Worm (Caenorhabditis elegans) whole organism, L1 larva: ENCODE measurements around the gene W08G11.5.
"Not testable (repeated sequence)": the region's sequence is repeated elsewhere in the genome, so short reads cannot be mapped to it uniquely, and the experiment has no call there.

Experiments
- C16A3.4 ChIP-seq: fragments of 150-350 bp; optimal IDR thresholded peaks from 2 replicates; lab custom pipeline; 2014; ENCODE audit warnings: missing biosample characterization, missing genetic modification characterization
- C34B4.2 ChIP-seq: sonication (generic microtip); optimal IDR thresholded peaks from 2 replicates; lab custom pipeline; 2017; ENCODE audit warnings: mild to moderate bottlenecking, missing genetic modification characterization, missing compliant biosample characterization
- aly-2 ChIP-seq: fragments of 150-350 bp; optimal IDR thresholded peaks from 2 replicates; lab custom pipeline; 2014; ENCODE audit warnings: missing biosample characterization, missing genetic modification characterization
- ama-1 ChIP-seq: fragments of 150-350 bp; optimal IDR thresholded peaks from 2 replicates; lab custom pipeline; 2014
- ceh-63 ChIP-seq: fragments of 200-800 bp; sonication (Bioruptor generic); optimal IDR thresholded peaks from 2 replicates; lab custom pipeline; 2018; ENCODE audit warnings: mild to moderate bottlenecking, missing genetic modification characterization, missing compliant biosample characterization
- dpl-1 ChIP-seq, 3 experiments: fragments of 150-350 bp in 2 of 3; sonication (generic microtip) in 1 of 3; optimal IDR thresholded peaks; 2 replicates each; lab custom pipeline; 2014 to 2017; ENCODE audit warnings: missing biosample characterization in 3 of 3, missing genetic modification characterization in 3 of 3, missing genetic modification reagents in 3 of 3
- dsc-1 ChIP-seq: sonication (generic microtip); optimal IDR thresholded peaks from 2 replicates; lab custom pipeline; 2016; ENCODE audit warnings: mild to moderate bottlenecking, missing genetic modification characterization, missing compliant biosample characterization
- efl-1 ChIP-seq, 4 experiments: fragments of 150-350 bp; optimal IDR thresholded peaks in 3 of 4; peaks in 1 of 4; 1 replicate in 1 of 4; 2 replicates in 3 of 4; lab custom pipeline; 2014; ENCODE audit warnings: missing biosample characterization in 2 of 4, missing genetic modification characterization in 2 of 4, missing genetic modification reagents in 2 of 4
- efl-3 ChIP-seq: fragments of 200-800 bp; sonication (Bioruptor generic); optimal IDR thresholded peaks from 2 replicates; lab custom pipeline; 2018; ENCODE audit warnings: mild to moderate bottlenecking, missing genetic modification characterization, missing compliant biosample characterization
- egl-27 ChIP-seq, 2 experiments: fragments of 150-350 bp in 1 of 2; sonication (generic microtip); optimal IDR thresholded peaks; 3 replicates each; lab custom pipeline; 2017 to 2018; ENCODE audit warnings: missing biosample characterization in 2 of 2, missing genetic modification characterization in 2 of 2, missing genetic modification reagents in 2 of 2
- ets-5 ChIP-seq: fragments of 200-800 bp; sonication (Bioruptor generic); IDR thresholded peaks from 2 replicates; pipeline ENCODE4 v1.3.6; 2022; ENCODE audit warnings: missing genetic modification characterization, missing compliant biosample characterization
- grh-1 ChIP-seq: fragments of 200-800 bp; sonication (Bioruptor generic); IDR thresholded peaks from 2 replicates; pipeline ENCODE4 v1.3.6; 2022; ENCODE audit warnings: missing genetic modification reagents, missing genetic modification characterization, missing compliant biosample characterization
- hlh-17 ChIP-seq: fragments of 200-800 bp; sonication (Bioruptor generic); optimal IDR thresholded peaks from 2 replicates; lab custom pipeline; 2018; ENCODE audit warnings: missing genetic modification characterization, mild to moderate bottlenecking, missing compliant biosample characterization, moderate library complexity, borderline replicate concordance
- hpl-2 ChIP-seq: fragments of 150-350 bp; optimal IDR thresholded peaks from 2 replicates; lab custom pipeline; 2014; ENCODE audit warnings: missing biosample characterization, missing genetic modification reagents, missing genetic modification characterization
- lin-14 ChIP-seq: fragments of 200-800 bp; sonication (Bioruptor generic); optimal IDR thresholded peaks from 2 replicates; lab custom pipeline; 2018; ENCODE audit warnings: mild to moderate bottlenecking, missing genetic modification characterization, moderate library complexity, missing compliant biosample characterization
- lin-15B ChIP-seq: fragments of 150-350 bp; sonication (generic microtip); optimal IDR thresholded peaks from 3 replicates; lab custom pipeline; 2014; ENCODE audit warnings: missing biosample characterization, missing genetic modification characterization
- lin-35 ChIP-seq, 2 experiments: fragments of 150-350 bp; optimal IDR thresholded peaks; 2 replicates each; lab custom pipeline; 2014; ENCODE audit warnings: missing biosample characterization in 2 of 2, missing genetic modification characterization in 2 of 2, missing genetic modification reagents in 2 of 2
- lin-39 ChIP-seq: fragments of 150-350 bp; optimal IDR thresholded peaks from 2 replicates; lab custom pipeline; 2014; ENCODE audit warnings: missing biosample characterization, missing genetic modification reagents, missing genetic modification characterization
- mdl-1 ChIP-seq, 2 experiments: fragments of 150-350 bp; optimal IDR thresholded peaks; 2 replicates each; lab custom pipeline; 2014 to 2017; ENCODE audit warnings: missing biosample characterization in 2 of 2, missing genetic modification characterization in 2 of 2, inconsistent platforms in 1 of 2
- mef-2 ChIP-seq: fragments of 150-350 bp; optimal IDR thresholded peaks from 2 replicates; lab custom pipeline; 2014; ENCODE audit warnings: missing biosample characterization, missing genetic modification characterization
- nhr-12 ChIP-seq: sonication (generic microtip); optimal IDR thresholded peaks from 2 replicates; lab custom pipeline; 2017; ENCODE audit warnings: missing biosample characterization, missing genetic modification characterization
- nhr-20 ChIP-seq: sonication (generic microtip); optimal IDR thresholded peaks from 2 replicates; lab custom pipeline; 2016; ENCODE audit warnings: mild to moderate bottlenecking, missing genetic modification characterization, missing compliant biosample characterization
- nhr-237 ChIP-seq: fragments of 150-350 bp; optimal IDR thresholded peaks from 2 replicates; lab custom pipeline; 2014; ENCODE audit warnings: missing biosample characterization, missing genetic modification characterization
- nhr-85 ChIP-seq: sonication (generic microtip); peaks from one replicate; lab custom pipeline; 2016; ENCODE audit warnings: missing genetic modification characterization, inconsistent platforms, missing compliant biosample characterization
- nhr-90 ChIP-seq: sonication (generic microtip); optimal IDR thresholded peaks from 2 replicates; lab custom pipeline; 2016; ENCODE audit warnings: mild to moderate bottlenecking, missing genetic modification characterization, missing compliant biosample characterization; ENCODE audit not compliant: poor library complexity
- pag-3 ChIP-seq: sonication (generic microtip); optimal IDR thresholded peaks from 2 replicates; lab custom pipeline; 2017; ENCODE audit warnings: missing genetic modification characterization, mild to moderate bottlenecking, missing compliant biosample characterization, antibody characterized with exemption, borderline replicate concordance; ENCODE audit not compliant: insufficient read depth
- pax-3 ChIP-seq: fragments of 200-800 bp; sonication (Bioruptor generic); optimal IDR thresholded peaks from 2 replicates; lab custom pipeline; 2018; ENCODE audit warnings: mild to moderate bottlenecking, missing genetic modification characterization, moderate library complexity, missing compliant biosample characterization
- skn-1 ChIP-seq: fragments of 150-350 bp; optimal IDR thresholded peaks from 2 replicates; lab custom pipeline; 2014; ENCODE audit warnings: missing biosample characterization, missing genetic modification characterization
- snpc-4 ChIP-seq: fragments of 150-350 bp; optimal IDR thresholded peaks from 2 replicates; lab custom pipeline; 2014; ENCODE audit warnings: missing biosample characterization, missing genetic modification characterization
- sptf-1 ChIP-seq: fragments of 150-350 bp; optimal IDR thresholded peaks from 2 replicates; lab custom pipeline; 2014; ENCODE audit warnings: missing biosample characterization, missing genetic modification characterization
- sup-37 ChIP-seq: fragments of 200-800 bp; sonication (Bioruptor generic); optimal IDR thresholded peaks from 2 replicates; lab custom pipeline; 2018; ENCODE audit warnings: mild to moderate bottlenecking, missing genetic modification characterization, missing compliant biosample characterization
- tlp-1 ChIP-seq: fragments of 150-350 bp; optimal IDR thresholded peaks from 2 replicates; lab custom pipeline; 2014; ENCODE audit warnings: missing biosample characterization, missing genetic modification characterization
- unc-130 ChIP-seq: fragments of 150-350 bp; optimal IDR thresholded peaks from 2 replicates; lab custom pipeline; 2017; ENCODE audit warnings: missing biosample characterization, missing genetic modification characterization, inconsistent platforms
- unc-30 ChIP-seq: sonication (generic microtip); optimal IDR thresholded peaks from 2 replicates; lab custom pipeline; 2017; ENCODE audit warnings: missing biosample characterization, missing genetic modification characterization
- zag-1 ChIP-seq: fragments of 150-350 bp; optimal IDR thresholded peaks from 2 replicates; lab custom pipeline; 2014; ENCODE audit warnings: missing biosample characterization, missing genetic modification characterization
- zip-4 ChIP-seq: fragments of 200-800 bp; sonication (Bioruptor generic); optimal IDR thresholded peaks from 2 replicates; lab custom pipeline; 2018; ENCODE audit warnings: mild to moderate bottlenecking, missing genetic modification characterization, moderate library complexity, missing compliant biosample characterization
- ztf-4 ChIP-seq: fragments of 150-350 bp; optimal IDR thresholded peaks from 2 replicates; lab custom pipeline; 2014; ENCODE audit warnings: missing biosample characterization, missing genetic modification characterization

Gene W08G11.5

DNA sequence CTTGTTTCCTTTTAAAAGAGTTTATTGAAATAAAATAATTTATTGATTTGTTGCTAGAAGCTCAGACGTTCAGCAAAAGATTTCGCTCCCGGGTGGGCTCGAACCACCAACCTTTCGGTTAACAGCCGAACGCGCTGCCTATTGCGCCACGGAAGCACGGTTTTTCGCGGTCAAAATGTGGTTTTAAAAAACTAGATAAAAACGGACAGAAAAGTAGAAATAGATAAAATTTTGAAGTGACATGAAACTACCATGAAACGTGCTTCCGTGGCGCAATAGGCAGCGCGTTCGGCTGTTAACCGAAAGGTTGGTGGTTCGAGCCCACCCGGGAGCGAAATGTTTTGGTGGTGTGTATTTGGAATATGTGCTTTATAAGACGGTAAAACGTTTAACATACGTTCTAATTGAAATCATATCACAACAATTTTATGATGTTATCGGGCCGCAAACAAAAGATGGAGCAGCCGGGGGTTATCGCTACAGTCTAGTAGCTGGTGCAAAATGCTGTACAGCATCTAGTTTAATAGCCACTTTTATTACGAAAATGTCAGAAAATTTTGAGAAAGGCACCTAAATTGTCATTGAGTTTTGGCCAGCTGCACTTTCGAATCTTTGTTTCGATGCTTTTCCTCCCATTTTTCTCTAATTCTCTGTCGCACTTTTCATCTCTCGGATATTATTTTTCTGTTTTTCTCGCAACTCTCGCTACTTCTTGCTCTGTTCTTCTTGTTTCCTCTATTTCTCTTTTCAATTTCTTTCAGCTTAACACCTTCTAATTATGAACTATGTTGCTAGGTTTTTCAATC is 7.8 kb downstream of the W08G11.5 start, which contains the start of gene slc-9B.2:
TSS of gene slc-9B.2 (plus strand) at position 756 of the 806 bp plus-strand sequence.
- TF ChIP-seq nhr-90 (peak; percentile 37), nhr-85 (peak; percentile 4), efl-1 (optimal IDR thresholded peaks at IDR 0.05; lab: Kevin White, UChicago) (peak in 1 of 2 experiments; percentile 7), grh-1 (GFP tag; lab: Robert Waterston, UW) (0 out of 2 replicates have a peak, but pooled peaks have one; percentile 20)
- TF ChIP-seq efl-1 (GFP tag; optimal IDR thresholded peaks at IDR 0.05 in 1 of 2; lab: Kevin White, UChicago), result not testable (repeated sequence)
- TF ChIP-seq, all 84 proteins: peak for 4; not testable (repeated sequence) for 80

ce11 chrV:16336326-16336725 is 10.0 kb downstream of the W08G11.5 start, which contains the start of gene srw-87:
Gene srw-87, plus strand, starts transcription at chrV:16336626.
- TF ChIP-seq zag-1 (tag; lab: Kevin White, UChicago) (no peak), zip-4 (no peak), lin-35 (GFP tag; optimal IDR thresholded peaks at IDR 0.05; lab: Kevin White, UChicago) (no peak), ceh-63 (GFP tag; lab: Kevin White, UChicago) (no peak), sup-37 (no peak), unc-30 (tag; lab: Kevin White, UChicago) (no peak), lin-14 (no peak), dsc-1 (tag; lab: Kevin White, UChicago) (no peak), efl-3 (GFP tag; lab: Kevin White, UChicago) (no peak), ztf-4 (tag; lab: Kevin White, UChicago) (no peak), nhr-237 (tag; lab: Kevin White, UChicago) (no peak), dpl-1 (GFP tag; optimal IDR thresholded peaks at IDR 0.05; lab: Kevin White, UChicago) (no peak), hlh-17 (no peak), nhr-12 (tag; lab: Kevin White, UChicago) (no peak), nhr-85 (no peak), ama-1 (lab: Kevin White, UChicago) (no peak)
- TF ChIP-seq, all 84 proteins: peak for 0

DNA sequence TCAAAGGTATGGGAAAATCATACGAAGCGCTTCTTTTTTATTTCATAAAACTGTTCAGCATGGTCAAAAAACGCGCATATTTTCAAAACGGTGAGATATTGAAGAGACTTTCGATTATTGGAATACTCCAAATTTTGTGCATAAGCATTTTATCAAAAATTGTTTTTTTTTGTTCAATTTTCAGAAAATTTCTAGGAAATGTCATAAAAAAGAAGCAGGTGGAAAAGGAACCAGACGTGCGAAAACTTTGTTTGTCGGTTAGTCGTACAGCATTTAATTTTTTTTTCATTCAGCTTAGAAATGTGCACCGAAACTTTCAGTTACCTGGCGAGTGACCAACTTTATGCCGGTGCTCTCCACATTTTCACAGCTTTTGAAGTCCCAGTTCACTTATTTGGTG is 12.9 kb downstream of the W08G11.5 start, which contains the start of gene srh-167:
TSS of gene srh-167 (plus strand) at position 301 of the 400 bp plus-strand sequence.
- TF ChIP-seq sptf-1 (no peak), skn-1 (tag; lab: Kevin White, UChicago) (no peak), hpl-2 (no peak), C34B4.2 (no peak), lin-15B (tag; lab: Kevin White, UChicago) (no peak)

DNA sequence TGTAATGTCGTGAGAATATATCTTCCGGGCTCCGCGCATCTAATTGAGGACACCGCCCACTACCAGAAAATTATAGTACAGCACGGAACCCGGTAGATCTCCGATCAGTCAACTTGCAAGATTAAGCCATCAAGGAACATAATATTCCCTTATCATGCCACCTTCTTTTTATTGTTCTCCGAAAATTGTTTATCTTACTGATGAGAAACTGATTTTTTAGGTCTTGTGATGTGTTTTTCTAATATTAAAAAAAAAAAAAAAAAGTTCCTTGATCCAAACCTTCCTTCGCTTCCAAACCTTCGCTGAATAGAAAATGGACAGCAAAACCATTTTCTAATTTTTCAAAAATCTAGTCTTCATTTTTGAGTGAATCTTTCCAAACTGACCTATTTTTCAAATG is 17.5 kb downstream of the W08G11.5 start, which contains the start of gene F57G8.7:
TSS of gene F57G8.7 (plus strand) at position 301 of the 400 bp plus-strand sequence.
- TF ChIP-seq unc-30 (tag; lab: Kevin White, UChicago), result no peak
- TF ChIP-seq efl-3 (GFP tag; lab: Kevin White, UChicago), result no peak
- no peak for TF ChIP-seq aly-2
- TF ChIP-seq unc-130 (tag; lab: Kevin White, UChicago), result no peak
- TF ChIP-seq pag-3, result no peak
- TF ChIP-seq lin-35 (GFP tag; optimal IDR thresholded peaks at IDR 0.05; lab: Kevin White, UChicago), result no peak
- TF ChIP-seq ets-5 (GFP tag; lab: Robert Waterston, UW), result no peak
- TF ChIP-seq, all 84 proteins: peak for 0

DNA sequence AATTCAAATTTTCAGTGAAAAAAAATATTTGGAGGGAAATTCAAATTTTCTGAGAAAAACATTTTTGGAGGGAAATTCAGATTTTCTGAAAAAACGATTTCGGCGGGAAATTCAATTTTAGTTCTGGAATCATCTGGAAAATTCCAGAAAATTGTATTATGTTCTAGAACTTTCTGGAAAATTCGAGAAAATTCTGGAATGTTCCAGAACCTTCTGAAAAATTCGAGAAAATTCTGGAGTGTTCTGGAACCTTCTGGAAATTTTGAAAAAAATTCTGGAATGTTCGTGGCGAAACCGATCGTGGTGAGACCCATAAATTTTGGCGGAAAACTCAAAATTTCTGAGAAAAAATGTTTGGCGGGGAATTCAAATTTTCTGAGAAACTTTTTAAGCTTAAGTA is 24.2 kb downstream of the W08G11.5 start:
- TF ChIP-seq lin-39 (no peak), snpc-4 (tag; lab: Kevin White, UChicago) (no peak), dpl-1 (GFP tag; optimal IDR thresholded peaks at IDR 0.05; lab: Kevin White, UChicago) (no peak), efl-3 (GFP tag; lab: Kevin White, UChicago) (no peak), hpl-2 (no peak), pax-3 (tag; lab: Kevin White, UChicago) (no peak), nhr-20 (tag; lab: Kevin White, UChicago) (no peak), mdl-1 (tag; optimal IDR thresholded peaks at IDR 0.05; lab: Kevin White, UChicago) (no peak), egl-27 (tag; optimal IDR thresholded peaks at IDR 0.05; lab: Kevin White, UChicago) (no peak), unc-130 (tag; lab: Kevin White, UChicago) (no peak), tlp-1 (tag; lab: Kevin White, UChicago) (no peak), mef-2 (tag; lab: Kevin White, UChicago) (no peak), C16A3.4 (tag; lab: Kevin White, UChicago) (no peak)
